Worm (Caenorhabditis elegans): ENCODE data around the gene R05G6.10.

DNA sequence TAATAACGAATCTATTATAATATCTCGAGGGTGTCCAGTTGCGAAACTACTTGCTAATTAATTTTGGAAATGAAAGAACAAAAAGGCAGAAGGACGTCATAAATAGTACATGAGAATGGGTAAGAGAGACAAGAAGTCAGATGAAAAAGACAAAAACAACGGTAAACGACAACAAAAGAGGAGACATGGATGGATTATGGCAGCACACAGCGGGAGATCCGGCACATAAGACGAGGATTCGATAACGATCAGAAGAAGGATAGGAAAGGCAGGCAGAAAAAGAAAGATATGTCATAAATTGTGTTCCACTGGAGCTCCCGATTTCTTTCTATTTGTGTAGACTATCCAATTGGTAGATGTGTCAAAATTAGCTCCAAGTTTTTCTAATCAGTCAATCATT is 20.7 kb downstream of the R05G6.10 start:
- TF ChIP-seq med-1 (GFP tag; optimal IDR thresholded peaks at IDR 0.05; ENCODE audit: insufficient read depth): no peak
- TF ChIP-seq ref-1 (GFP tag; conservative IDR thresholded peaks at IDR 0.05): no peak
- no peak for TF ChIP-seq ztf-29 (GFP tag; IDR thresholded peaks at IDR 0.05)
- TF ChIP-seq flt-1 (GFP tag; IDR thresholded peaks at IDR 0.05): no peak
- no peak for TF ChIP-seq cog-1 (tag; optimal IDR thresholded peaks at IDR 0.05)
- no peak for TF ChIP-seq tab-1 (GFP tag; IDR thresholded peaks at IDR 0.05)
- TF ChIP-seq klf-2 (GFP tag; conservative IDR thresholded peaks at IDR 0.05): no peak
- TF ChIP-seq T22C8.4 (GFP tag; IDR thresholded peaks at IDR 0.05): no peak
- TF ChIP-seq ztf-23 (GFP tag; IDR thresholded peaks at IDR 0.05): no peak

All from whole organism, midembryonic.